Fruit fly (Drosophila melanogaster) whole organism, embryonic: ENCODE measurements around the gene wcy.

ENCODE experiments used
- Bgb ChIP-seq: fragments of 200-800 bp; sonication (Bioruptor generic); IDR thresholded peaks from 2 replicates; pipeline ENCODE4 v1.3.6; 2022; ENCODE audit warnings: missing biosample characterization, missing genetic modification characterization; ENCODE audit not compliant: partially characterized antibody
- C15 ChIP-seq: fragments of 200-800 bp; sonication (Bioruptor generic); IDR thresholded peaks from 3 replicates; pipeline ENCODE4 v1.3.6; 2022; ENCODE audit warnings: missing biosample characterization, missing genetic modification characterization
- CG10147 ChIP-seq: fragments of 200-800 bp; sonication (Bioruptor generic); optimal IDR thresholded peaks from 2 replicates; lab custom pipeline; 2019; ENCODE audit warnings: missing biosample characterization, mild to moderate bottlenecking, missing genetic modification characterization, moderate library complexity
- CG10267 ChIP-seq: fragments of 200-800 bp; sonication (Bioruptor generic); optimal IDR thresholded peaks from 2 replicates; lab custom pipeline; 2018; ENCODE audit warnings: missing biosample characterization, mild to moderate bottlenecking, missing genetic modification characterization, moderate library complexity
- CG10431 ChIP-seq: fragments of 200-800 bp; sonication (Bioruptor generic); optimal IDR thresholded peaks from 3 replicates; lab custom pipeline; 2018; ENCODE audit warnings: missing biosample characterization, mild to moderate bottlenecking, missing genetic modification characterization
- CG10565 ChIP-seq: fragments of 200-800 bp; sonication (Bioruptor generic); optimal IDR thresholded peaks from 3 replicates; lab custom pipeline; 2016; ENCODE audit warnings: missing biosample characterization, mild to moderate bottlenecking, missing genetic modification characterization
- CG10654 ChIP-seq: fragments of 200-800 bp; sonication (Bioruptor generic); optimal IDR thresholded peaks from 2 replicates; lab custom pipeline; 2016; ENCODE audit warnings: missing biosample characterization, missing genetic modification characterization
- CG10979 ChIP-seq: fragments of 200-800 bp; sonication (Bioruptor generic); optimal IDR thresholded peaks from 2 replicates; lab custom pipeline; 2018; ENCODE audit warnings: missing biosample characterization, mild to moderate bottlenecking, missing genetic modification characterization, moderate library complexity
- CG11398 ChIP-seq: fragments of 200-800 bp; sonication (Bioruptor generic); optimal IDR thresholded peaks from 2 replicates; lab custom pipeline; 2016; ENCODE audit warnings: missing biosample characterization, missing genetic modification characterization
- CG11456 ChIP-seq: fragments of 200-800 bp; sonication (Bioruptor generic); IDR thresholded peaks from 3 replicates; pipeline ENCODE4 v1.3.6; 2022; ENCODE audit warnings: missing biosample characterization, missing genetic modification characterization
- CG11560 ChIP-seq: fragments of 200-800 bp; sonication (Bioruptor generic); IDR thresholded peaks from 3 replicates; pipeline ENCODE4 v1.3.6; 2022; ENCODE audit warnings: missing biosample characterization, missing genetic modification characterization
- CG11723 ChIP-seq: fragments of 200-800 bp; sonication (Bioruptor generic); optimal IDR thresholded peaks from 2 replicates; lab custom pipeline; 2017; ENCODE audit warnings: missing biosample characterization, mild to moderate bottlenecking, missing genetic modification characterization
- CG15479 ChIP-seq: fragments of 200-800 bp; sonication (Bioruptor generic); optimal IDR thresholded peaks from 3 replicates; lab custom pipeline; 2019; ENCODE audit warnings: missing biosample characterization, mild to moderate bottlenecking, missing genetic modification characterization, moderate library complexity
- CG15514 ChIP-seq: fragments of 200-800 bp; sonication (Bioruptor generic); optimal IDR thresholded peaks from 3 replicates; lab custom pipeline; 2017; ENCODE audit warnings: missing biosample characterization, missing genetic modification characterization, mild to moderate bottlenecking, moderate library complexity, missing genetic modification reagents
- CG16863 ChIP-seq: fragments of 200-800 bp; sonication (Bioruptor generic); optimal IDR thresholded peaks from 3 replicates; lab custom pipeline; 2016; ENCODE audit warnings: missing biosample characterization, missing genetic modification characterization
- CG1832 ChIP-seq: fragments of 200-800 bp; sonication (Bioruptor generic); optimal IDR thresholded peaks from 2 replicates; lab custom pipeline; 2017; ENCODE audit warnings: missing biosample characterization, mild to moderate bottlenecking, missing genetic modification characterization, inconsistent platforms
- CG18619 ChIP-seq: fragments of 200-800 bp; sonication (Bioruptor generic); optimal IDR thresholded peaks from 3 replicates; lab custom pipeline; 2017; ENCODE audit warnings: missing biosample characterization, mild to moderate bottlenecking, missing genetic modification characterization
- CG4360 ChIP-seq: fragments of 200-800 bp; sonication (Bioruptor generic); IDR thresholded peaks from 2 replicates; pipeline ENCODE4 v1.3.6; 2022; ENCODE audit warnings: missing biosample characterization, missing genetic modification characterization
- CG8359 ChIP-seq: fragments of 200-800 bp; sonication (Bioruptor generic); optimal IDR thresholded peaks from 2 replicates; lab custom pipeline; 2017; ENCODE audit warnings: missing biosample characterization, mild to moderate bottlenecking, missing genetic modification characterization, borderline replicate concordance
- CG9609 ChIP-seq: fragments of 200-800 bp; sonication (Bioruptor generic); optimal IDR thresholded peaks from 3 replicates; lab custom pipeline; 2016; ENCODE audit warnings: missing biosample characterization, missing genetic modification characterization
- Camta ChIP-seq: fragments of 200-800 bp; sonication (Bioruptor generic); optimal IDR thresholded peaks from 2 replicates; lab custom pipeline; 2016; ENCODE audit warnings: missing biosample characterization, missing genetic modification characterization
- D ChIP-seq, 2 experiments: fragments of 200-800 bp in 1 of 2; fragments of >200 bp in 1 of 2; sonication (Bioruptor generic) in 1 of 2; optimal IDR thresholded peaks; 2 replicates in 1 of 2; 3 replicates in 1 of 2; lab custom pipeline; 2017; ENCODE audit warnings: mild to moderate bottlenecking in 1 of 2, missing biosample characterization in 1 of 2, missing genetic modification characterization in 1 of 2, missing genetic modification reagents in 1 of 2
- D19A ChIP-seq: fragments of 200-800 bp; optimal IDR thresholded peaks from 3 replicates; lab custom pipeline; 2019; ENCODE audit warnings: missing biosample characterization, mild to moderate bottlenecking, missing genetic modification characterization, moderate library complexity
- Dek ChIP-seq: fragments of 200-800 bp; sonication (Bioruptor generic); optimal IDR thresholded peaks from 3 replicates; lab custom pipeline; 2019; ENCODE audit warnings: missing biosample characterization, mild to moderate bottlenecking, missing genetic modification characterization, moderate library complexity
- GATAe ChIP-seq: fragments of 200-800 bp; sonication (Bioruptor generic); conservative IDR thresholded peaks from 2 replicates; pipeline ENCODE4 v1.3.6; 2022; ENCODE audit warnings: missing biosample characterization, missing genetic modification characterization
- Gug ChIP-seq: fragments of 200-800 bp; sonication (Bioruptor generic); IDR thresholded peaks from 4 replicates; pipeline ENCODE4 v1.3.6; 2022; ENCODE audit warnings: missing biosample characterization, missing genetic modification characterization
- Hey ChIP-seq: fragments of 200-800 bp; sonication (Bioruptor generic); optimal IDR thresholded peaks from 3 replicates; lab custom pipeline; 2018; ENCODE audit warnings: missing biosample characterization, mild to moderate bottlenecking, missing genetic modification characterization
- HmgZ ChIP-seq: fragments of 200-800 bp; sonication (Bioruptor generic); optimal IDR thresholded peaks from 2 replicates; lab custom pipeline; 2018; ENCODE audit warnings: missing biosample characterization, mild to moderate bottlenecking, missing genetic modification characterization
- Lim3 ChIP-seq: fragments of 200-800 bp; sonication (Bioruptor generic); IDR thresholded peaks from 2 replicates; pipeline ENCODE4 v1.3.6; 2022; ENCODE audit warnings: missing biosample characterization, missing genetic modification characterization
- MTF-1 ChIP-seq: fragments of 200-800 bp; sonication (Bioruptor generic); optimal IDR thresholded peaks from 2 replicates; lab custom pipeline; 2018; ENCODE audit warnings: missing biosample characterization, mild to moderate bottlenecking, missing genetic modification characterization, borderline replicate concordance
- NC2β ChIP-seq: fragments of 200-800 bp; sonication (Bioruptor generic); optimal IDR thresholded peaks from 2 replicates; lab custom pipeline; 2016; ENCODE audit warnings: missing biosample characterization, missing genetic modification characterization
- Nf-YA ChIP-seq: fragments of 200-800 bp; sonication (Bioruptor generic); IDR thresholded peaks from 2 replicates; pipeline ENCODE4 v1.3.6; 2022; ENCODE audit warnings: missing biosample characterization, missing genetic modification characterization
- Tbp ChIP-seq: fragments of >200 bp; optimal IDR thresholded peaks from 2 replicates; lab custom pipeline; 2018; ENCODE audit warnings: missing biosample characterization, missing genetic modification characterization
- Trl ChIP-seq, 3 experiments: fragments of >200 bp in 2 of 3; fragments of 200-800 bp in 1 of 3; sonication (Bioruptor generic) in 1 of 3; optimal IDR thresholded peaks; 2 replicates in 1 of 3; 3 replicates in 2 of 3; lab custom pipeline; 2016 to 2017; ENCODE audit warnings: missing biosample characterization in 1 of 3, missing genetic modification characterization in 1 of 3
- al ChIP-seq: fragments of 200-800 bp; sonication (Bioruptor generic); IDR thresholded peaks from 2 replicates; pipeline ENCODE4 v1.3.6; 2022; ENCODE audit warnings: missing biosample characterization, missing genetic modification characterization
- chif ChIP-seq, 2 experiments: fragments of 200-800 bp; sonication (Bioruptor generic); optimal IDR thresholded peaks; 3 replicates each; lab custom pipeline; 2016; ENCODE audit warnings: missing biosample characterization in 2 of 2, missing genetic modification characterization in 2 of 2
- da ChIP-seq: fragments of 200-800 bp; sonication (Bioruptor generic); optimal IDR thresholded peaks from 2 replicates; lab custom pipeline; 2016; ENCODE audit warnings: missing biosample characterization, missing genetic modification characterization
- dysf ChIP-seq: fragments of 200-800 bp; sonication (Bioruptor generic); IDR thresholded peaks from 3 replicates; pipeline ENCODE4 v1.3.6; 2022; ENCODE audit warnings: missing biosample characterization, missing genetic modification characterization
- emc ChIP-seq: fragments of 200-800 bp; sonication (Bioruptor generic); optimal IDR thresholded peaks from 2 replicates; lab custom pipeline; 2016; ENCODE audit warnings: missing biosample characterization, missing genetic modification characterization
- eyg ChIP-seq: fragments of 200-800 bp; sonication (Bioruptor generic); optimal IDR thresholded peaks from 3 replicates; lab custom pipeline; 2016; ENCODE audit warnings: missing biosample characterization, missing genetic modification characterization
- fru ChIP-seq: fragments of >200 bp; optimal IDR thresholded peaks from 2 replicates; lab custom pipeline; 2017
- gem ChIP-seq: fragments of 200-800 bp; sonication (Bioruptor generic); optimal IDR thresholded peaks from 2 replicates; lab custom pipeline; 2019; ENCODE audit warnings: missing biosample characterization, mild to moderate bottlenecking, missing genetic modification characterization, moderate library complexity
- gro ChIP-seq: fragments of 200-800 bp; sonication (Bioruptor generic); optimal IDR thresholded peaks from 2 replicates; lab custom pipeline; 2016; ENCODE audit warnings: missing biosample characterization, missing genetic modification characterization
- hb ChIP-seq: fragments of 200-800 bp; sonication (Bioruptor generic); IDR thresholded peaks from 3 replicates; pipeline ENCODE4 v1.3.6; 2022; ENCODE audit warnings: missing biosample characterization, missing genetic modification characterization; ENCODE audit not compliant: partially characterized antibody
- salm ChIP-seq: fragments of 200-800 bp; sonication (Bioruptor generic); optimal IDR thresholded peaks from 2 replicates; lab custom pipeline; 2018; ENCODE audit warnings: missing biosample characterization, mild to moderate bottlenecking, missing genetic modification characterization
- sima ChIP-seq: fragments of 200-800 bp; sonication (Bioruptor generic); optimal IDR thresholded peaks from 2 replicates; lab custom pipeline; 2016; ENCODE audit warnings: missing biosample characterization, missing genetic modification characterization
- vfl ChIP-seq: fragments of 200-800 bp; sonication (Bioruptor generic); optimal IDR thresholded peaks from 2 replicates; lab custom pipeline; 2016; ENCODE audit warnings: missing biosample characterization, missing genetic modification characterization
- zen2 ChIP-seq: fragments of 200-800 bp; sonication (Bioruptor generic); IDR thresholded peaks from 3 replicates; pipeline ENCODE4 v1.3.6; 2022; ENCODE audit warnings: missing biosample characterization, missing genetic modification characterization; ENCODE audit not compliant: partially characterized antibody

wcy gene

DNA sequence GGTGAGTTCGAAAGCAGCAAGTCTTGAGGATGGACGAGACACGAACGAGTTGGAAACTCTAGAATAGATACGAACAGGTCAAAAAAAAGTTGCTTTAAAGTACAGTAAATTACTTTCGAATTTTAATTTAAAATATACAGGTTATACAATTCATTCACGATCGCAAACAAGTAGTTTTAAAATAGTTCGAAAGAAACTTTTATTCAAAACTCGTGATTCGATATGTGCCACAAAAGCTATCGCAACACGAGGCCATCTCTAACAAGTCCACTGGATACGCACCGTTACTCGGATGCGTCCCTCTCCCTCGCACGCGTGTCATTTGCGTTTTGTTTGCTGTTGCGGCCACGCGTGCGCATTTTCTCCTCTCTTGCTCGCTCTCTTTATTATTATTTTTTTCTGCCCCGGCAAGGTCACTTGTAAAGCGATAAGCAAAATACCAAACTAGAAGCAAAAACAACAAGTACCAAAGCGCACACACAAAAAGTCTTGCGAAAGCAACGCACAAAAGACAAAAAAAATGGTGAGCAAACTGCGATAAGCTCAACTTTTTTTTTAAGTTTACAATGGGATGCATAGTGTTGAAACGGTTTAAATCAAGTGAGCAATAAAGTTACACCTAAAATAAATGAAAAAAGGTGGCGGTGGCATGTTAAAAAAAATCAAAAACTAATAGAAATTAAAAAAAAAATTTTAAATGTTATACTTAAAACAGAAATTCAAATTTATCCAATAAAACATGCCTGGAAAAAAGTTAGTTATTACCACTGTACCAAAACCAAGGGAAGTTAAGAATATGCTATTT is 47.5 kb upstream of the wcy start (continued):
- TF ChIP-seq CG11560 (no peak), al (GFP tag; lab: Robert Waterston, UW) (peak; percentile 71; the same call in 1 of the 2 replicates), CG10147 (GFP tag; lab: Kevin White, UChicago) (peak; percentile 72), Trl (optimal IDR thresholded peaks at IDR 0.05; lab: Kevin White, UChicago) (peak; percentile 25 to 33), Trl (GFP tag; optimal IDR thresholded peaks at IDR 0.05; lab: Kevin White, UChicago) (peak; percentile 50), chif (GFP tag; optimal IDR thresholded peaks at IDR 0.05; lab: Kevin White, UChicago) (peak; percentile 17 to 43), Dek (tag; lab: Kevin White, UChicago) (peak; percentile 47), CG10979 (peak; percentile 54), CG11456 (GFP tag; lab: Robert Waterston, UW) (peak; percentile 68; the same call in 2 of the 3 replicates), CG10267 (tag; lab: Kevin White, UChicago) (peak; percentile 42), Camta (GFP tag; lab: Kevin White, UChicago) (no peak), CG4360 (no peak), Lim3 (GFP tag; lab: Robert Waterston, UW) (no peak), Gug (GFP tag; lab: Robert Waterston, UW) (peak; percentile 26; the same call in 3 of the 4 replicates), HmgZ (tag; lab: Kevin White, UChicago) (peak; percentile 22), C15 (GFP tag; lab: Robert Waterston, UW) (no peak), Hey (no peak), CG1832 (GFP tag; lab: Kevin White, UChicago) (peak; percentile 75), CG8359 (GFP tag; lab: Kevin White, UChicago) (no peak), sima (no peak), eyg (GFP tag; lab: Kevin White, UChicago) (peak; percentile 21), CG15479 (peak; percentile 76), CG11723 (GFP tag; lab: Kevin White, UChicago) (peak; percentile 45), CG9609 (GFP tag; lab: Kevin White, UChicago) (no peak), gem (tag; lab: Kevin White, UChicago) (peak; percentile 80), emc (GFP tag; lab: Kevin White, UChicago) (no peak), gro (GFP tag; lab: Kevin White, UChicago) (peak; percentile 41), Nf-YA (GFP tag; lab: Robert Waterston, UW) (peak; percentile 53; the same call in 1 of the 2 replicates), Tbp (GFP tag; lab: Kevin White, UChicago) (no peak), salm (tag; lab: Kevin White, UChicago) (peak; percentile 25), CG10431 (GFP tag; lab: Kevin White, UChicago) (no peak), fru (lab: Kevin White, UChicago) (no peak), Bgb (peak; percentile 86), CG18619 (peak; percentile 27), zen2 (GFP tag; lab: Robert Waterston, UW) (no peak; the same call in 2 of the 3 replicates), dysf (peak; percentile 82), CG16863 (GFP tag; lab: Kevin White, UChicago) (peak; percentile 26), NC2β (GFP tag; lab: Kevin White, UChicago) (no peak), CG11398 (GFP tag; lab: Kevin White, UChicago) (peak; percentile 22), CG15514 (peak; percentile 55), da (GFP tag; lab: Kevin White, UChicago) (no peak), D (optimal IDR thresholded peaks at IDR 0.05; lab: Kevin White, UChicago) (no peak), D (GFP tag; optimal IDR thresholded peaks at IDR 0.05; lab: Kevin White, UChicago) (peak; percentile 42), CG10565 (GFP tag; lab: Kevin White, UChicago) (no peak), hb (GFP tag; lab: Robert Waterston, UW) (peak; percentile 85), D19A (peak; percentile 87), CG10654 (peak; percentile 44), vfl (GFP tag; lab: Kevin White, UChicago) (no peak), GATAe (GFP tag; lab: Robert Waterston, UW) (peak; percentile 33; the same call in 1 of the 2 replicates), MTF-1 (peak; percentile 34)
